Worm (Caenorhabditis elegans): ENCODE results near the gene F47F2.3.
A peak's percentile ranks its signal among the peaks of the same experiment; 100 is the strongest.

F47F2.3 gene

ce11 chrX:3859449-3859848 lies 36.0 kb downstream of the F47F2.3 start:
- TF ChIP-seq skn-1 (tag; optimal IDR thresholded peaks at IDR 0.05) (no peak), elt-1 (tag; optimal IDR thresholded peaks at IDR 0.05) (no peak), peb-1 (tag; optimal IDR thresholded peaks at IDR 0.05) (no peak), R02D3.7 (tag; optimal IDR thresholded peaks at IDR 0.05) (no peak), nhr-6 (tag; optimal IDR thresholded peaks at IDR 0.05) (no peak), ztf-1 (GFP tag; conservative IDR thresholded peaks at IDR 0.05) (no peak), nhr-21 (tag; optimal IDR thresholded peaks at IDR 0.05) (no peak), F13H6.1 (tag; optimal IDR thresholded peaks at IDR 0.05) (no peak)

- TF ChIP-seq fos-1 (tag; optimal IDR thresholded peaks at IDR 0.05): peak; percentile 39
- TF ChIP-seq mdl-1 (tag; optimal IDR thresholded peaks at IDR 0.05): no peak
- TF ChIP-seq aly-2 (tag; optimal IDR thresholded peaks at IDR 0.05): no peak
Measured at ce11 chrX:3858355-3858754, 37.1 kb downstream of the F47F2.3 start.

ce11 chrX:3857697-3858096 lies 37.8 kb downstream of the F47F2.3 start, which contains the start of gene ceh-18:
Gene ceh-18 (minus strand): TSS chrX:3857797.
- TF ChIP-seq nhr-237 (tag; optimal IDR thresholded peaks at IDR 0.05) (no peak), nhr-6 (tag; optimal IDR thresholded peaks at IDR 0.05) (no peak), nhr-21 (tag; optimal IDR thresholded peaks at IDR 0.05) (no peak), ama-1 (optimal IDR thresholded peaks at IDR 0.05) (no peak), unc-55 (GFP tag; optimal IDR thresholded peaks at IDR 0.05) (no peak), mab-5 (tag; optimal IDR thresholded peaks at IDR 0.05) (no peak), nhr-25 (tag; optimal IDR thresholded peaks at IDR 0.05) (no peak), aly-2 (tag; optimal IDR thresholded peaks at IDR 0.05) (no peak), elt-3 (tag; optimal IDR thresholded peaks at IDR 0.05) (no peak)

- TF ChIP-seq mdl-1 (tag; optimal IDR thresholded peaks at IDR 0.05): no peak
- TF ChIP-seq ceh-16 (tag; optimal IDR thresholded peaks at IDR 0.05): no peak
- no peak for TF ChIP-seq sem-4 (tag; optimal IDR thresholded peaks at IDR 0.05)
- TF ChIP-seq sma-3 (GFP tag; optimal IDR thresholded peaks at IDR 0.05): no peak
- no peak for TF ChIP-seq nhr-11 (tag; optimal IDR thresholded peaks at IDR 0.05)
- TF ChIP-seq ztf-4 (tag; optimal IDR thresholded peaks at IDR 0.05): no peak
Measured at ce11 chrX:3855717-3856116, 39.8 kb downstream of the F47F2.3 start.

ce11 chrX:3853901-3854300 lies 41.6 kb downstream of the F47F2.3 start:
- no peak for TF ChIP-seq mdl-1 (tag; optimal IDR thresholded peaks at IDR 0.05)
- TF ChIP-seq F13H6.1 (tag; optimal IDR thresholded peaks at IDR 0.05): peak; percentile 74
- no peak for TF ChIP-seq snpc-4 (tag; optimal IDR thresholded peaks at IDR 0.05)
- TF ChIP-seq zag-1 (tag; optimal IDR thresholded peaks at IDR 0.05): no peak
- TF ChIP-seq nhr-23 (tag; optimal IDR thresholded peaks at IDR 0.05): no peak
- TF ChIP-seq ztf-11 (tag; optimal IDR thresholded peaks at IDR 0.05): no peak
- no peak for TF ChIP-seq crh-2 (tag; optimal IDR thresholded peaks at IDR 0.05)
- TF ChIP-seq C34F6.9 (tag; optimal IDR thresholded peaks at IDR 0.05): no peak
- no peak for TF ChIP-seq fos-1 (tag; optimal IDR thresholded peaks at IDR 0.05)
- TF ChIP-seq ceh-82 (tag; optimal IDR thresholded peaks at IDR 0.05): no peak
- TF ChIP-seq ama-1 (optimal IDR thresholded peaks at IDR 0.05): no peak
- TF ChIP-seq nhr-6 (tag; optimal IDR thresholded peaks at IDR 0.05): no peak
- TF ChIP-seq sma-3 (GFP tag; optimal IDR thresholded peaks at IDR 0.05): no peak
- TF ChIP-seq ztf-1 (GFP tag; conservative IDR thresholded peaks at IDR 0.05): no peak
- no peak for TF ChIP-seq Y55F3AM.14 (GFP tag; optimal IDR thresholded peaks at IDR 0.05)
- TF ChIP-seq nhr-12 (tag; optimal IDR thresholded peaks at IDR 0.05): no peak
- TF ChIP-seq mbf-1 (tag; optimal IDR thresholded peaks at IDR 0.05): no peak
- no peak for TF ChIP-seq lin-11 (tag; optimal IDR thresholded peaks at IDR 0.05)
- TF ChIP-seq ZK546.5 (tag; optimal IDR thresholded peaks at IDR 0.05): no peak
- TF ChIP-seq sma-9 (GFP tag; optimal IDR thresholded peaks at IDR 0.05): peak; percentile 62
- TF ChIP-seq sma-9 (tag; optimal IDR thresholded peaks at IDR 0.05): no peak
- TF ChIP-seq dmd-4 (tag; optimal IDR thresholded peaks at IDR 0.05): no peak
- no peak for TF ChIP-seq nhr-21 (tag; optimal IDR thresholded peaks at IDR 0.05)
- TF ChIP-seq peb-1 (tag; optimal IDR thresholded peaks at IDR 0.05): no peak
- TF ChIP-seq nhr-25 (tag; optimal IDR thresholded peaks at IDR 0.05): no peak
- peak; percentile 9 for TF ChIP-seq sem-4 (tag; optimal IDR thresholded peaks at IDR 0.05)
- TF ChIP-seq R02D3.7 (tag; optimal IDR thresholded peaks at IDR 0.05): no peak
- no peak for TF ChIP-seq blmp-1 (tag; optimal IDR thresholded peaks at IDR 0.05; ENCODE audit: insufficient read depth)
- no peak for TF ChIP-seq skn-1 (tag; optimal IDR thresholded peaks at IDR 0.05)
- TF ChIP-seq ceh-16 (tag; optimal IDR thresholded peaks at IDR 0.05): no peak
- TF ChIP-seq ztf-4 (tag; optimal IDR thresholded peaks at IDR 0.05): peak; percentile 0
- no peak for TF ChIP-seq lin-39 (tag; optimal IDR thresholded peaks at IDR 0.05)
- TF ChIP-seq unc-55 (GFP tag; optimal IDR thresholded peaks at IDR 0.05): peak; percentile 10
- no peak for TF ChIP-seq nhr-129 (tag; optimal IDR thresholded peaks at IDR 0.05)
- TF ChIP-seq nhr-11 (tag; optimal IDR thresholded peaks at IDR 0.05): no peak
- no peak for TF ChIP-seq nhr-237 (tag; optimal IDR thresholded peaks at IDR 0.05)
- TF ChIP-seq mab-5 (tag; optimal IDR thresholded peaks at IDR 0.05): no peak
- TF ChIP-seq lsy-2 (tag; optimal IDR thresholded peaks at IDR 0.05): peak in 1 of 2 experiments; percentile 24
- TF ChIP-seq elt-3 (tag; optimal IDR thresholded peaks at IDR 0.05): no peak
- no peak for TF ChIP-seq unc-62 (GFP tag; optimal IDR thresholded peaks at IDR 0.05)
- TF ChIP-seq alr-1 (tag; optimal IDR thresholded peaks at IDR 0.05): no peak
- no peak for TF ChIP-seq nhr-10 (tag; optimal IDR thresholded peaks at IDR 0.05)

Measured in whole organism, L2 larva.